Fruit fly (Drosophila melanogaster): ENCODE results near the gene CG43841.

The CG43841 gene

DNA sequence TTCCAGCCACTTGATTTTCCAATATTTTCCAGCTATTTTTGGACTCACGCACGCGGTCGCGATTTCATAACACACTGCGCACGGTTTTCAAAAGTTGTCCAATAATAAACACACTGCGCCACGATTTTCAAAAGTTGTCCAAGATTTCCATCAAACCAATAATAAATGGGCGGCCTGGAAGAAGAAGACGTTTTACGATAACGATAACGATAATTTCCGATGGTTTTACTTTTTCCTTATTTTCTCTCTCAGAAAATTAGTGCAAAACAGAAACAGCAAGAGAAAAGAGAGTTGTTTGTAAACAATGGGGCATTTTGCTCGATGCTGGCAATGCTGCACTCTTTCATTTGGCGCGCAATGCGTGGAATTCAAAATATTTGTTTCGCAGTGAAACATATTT is 29.5 kb upstream of the CG43841 start, which contains the start of gene Nt5b:
Gene Nt5b, minus strand, starts transcription at position 207 of the 400 bp plus-strand sequence.
- TF ChIP-seq net (GFP tag; optimal IDR thresholded peaks at IDR 0.05): no peak
- TF ChIP-seq fkh (GFP tag; optimal IDR thresholded peaks at IDR 0.05): peak; percentile 64
- no peak for TF ChIP-seq CG10631 (GFP tag; optimal IDR thresholded peaks at IDR 0.05)

- TF ChIP-seq dsx (GFP tag; optimal IDR thresholded peaks at IDR 0.05; ENCODE audit: poor library complexity, severe bottlenecking) (no peak), Hr39 (GFP tag; optimal IDR thresholded peaks at IDR 0.05) (no peak), CG11294 (GFP tag; IDR thresholded peaks at IDR 0.05) (no peak), CG8319 (GFP tag; optimal IDR thresholded peaks at IDR 0.05) (no peak)
Observed at dm6 chrX:18415115-18415514, 24.4 kb upstream of the CG43841 start, which contains the start of gene CG15056. CG15056 (plus strand) TSS chrX:18415415.

DNA sequence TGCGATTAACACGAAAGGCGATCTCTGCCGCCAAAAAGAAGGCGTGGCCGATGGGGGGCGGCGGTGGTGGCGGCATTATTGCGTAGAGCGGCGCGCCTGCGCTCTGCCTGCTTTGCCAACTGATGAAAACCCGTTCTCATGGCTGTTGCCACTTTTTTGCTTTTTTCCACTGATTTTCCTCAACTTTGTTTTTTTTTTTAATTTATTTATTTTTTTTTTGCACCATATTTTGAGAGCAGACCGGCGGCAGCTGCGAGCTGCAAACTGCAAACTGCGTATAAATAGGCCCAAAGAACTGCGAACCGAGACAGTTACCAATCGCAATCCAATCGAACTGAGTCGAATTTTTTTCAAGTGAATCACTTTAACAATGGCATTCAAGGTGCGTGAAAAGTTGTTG is 17.4 kb upstream of the CG43841 start, which contains the start of gene CG42323:
Gene CG42323, plus strand, starts transcription at position 302 of the 400 bp plus-strand sequence.
- TF ChIP-seq CG6163 (GFP tag; IDR thresholded peaks at IDR 0.05) (0 out of 3 replicates have a peak, but pooled peaks have one; percentile 22), CG6276 (GFP tag; optimal IDR thresholded peaks at IDR 0.05) (peak; percentile 42), CG8632 (GFP tag; optimal IDR thresholded peaks at IDR 0.05) (no peak), CG34406 (GFP tag; optimal IDR thresholded peaks at IDR 0.05) (no peak), eg (GFP tag; IDR thresholded peaks at IDR 0.05) (peak; percentile 77), CG15336 (GFP tag; IDR thresholded peaks at IDR 0.05) (peak; percentile 62), CG8119 (GFP tag; IDR thresholded peaks at IDR 0.05) (0 out of 3 replicates have a peak, but pooled peaks have one; percentile 43)

dm6 chrX:18437190-18437589 is 2.3 kb upstream of the CG43841 start, which contains the start of gene CG6290:
CG6290 (plus strand) TSS chrX:18437490.
- no peak for TF ChIP-seq svp (GFP tag)
- TF ChIP-seq CG3032 (tag; optimal IDR thresholded peaks at IDR 0.05): no peak
- no peak for TF ChIP-seq fd85E (GFP tag; optimal IDR thresholded peaks at IDR 0.05)
- no peak for TF ChIP-seq salr (GFP tag; optimal IDR thresholded peaks at IDR 0.05)
- no peak for TF ChIP-seq Met (GFP tag; optimal IDR thresholded peaks at IDR 0.05)
- TF ChIP-seq dac (GFP tag; optimal IDR thresholded peaks at IDR 0.05): no peak
- TF ChIP-seq CG1621 (tag; optimal IDR thresholded peaks at IDR 0.05): no peak
- no peak for TF ChIP-seq Sox14 (GFP tag; optimal IDR thresholded peaks at IDR 0.05)
- no peak for TF ChIP-seq Sox15 (GFP tag; optimal IDR thresholded peaks at IDR 0.05)
- TF ChIP-seq Ets96B (tag; optimal IDR thresholded peaks at IDR 0.05): no peak
- no peak for TF ChIP-seq CG10669 (GFP tag; optimal IDR thresholded peaks at IDR 0.05)
- TF ChIP-seq CG6792 (GFP tag; optimal IDR thresholded peaks at IDR 0.05): no peak
- TF ChIP-seq Blimp-1 (GFP tag; optimal IDR thresholded peaks at IDR 0.05): no peak
- TF ChIP-seq CG11902 (GFP tag; optimal IDR thresholded peaks at IDR 0.05): no peak
- TF ChIP-seq Ets21C (GFP tag; optimal IDR thresholded peaks at IDR 0.05): no peak
- TF ChIP-seq CG10631 (GFP tag; optimal IDR thresholded peaks at IDR 0.05): no peak
- no peak for TF ChIP-seq CG6163 (GFP tag; IDR thresholded peaks at IDR 0.05)
- TF ChIP-seq Hr4 (GFP tag; optimal IDR thresholded peaks at IDR 0.05): no peak
- TF ChIP-seq lz (GFP tag; optimal IDR thresholded peaks at IDR 0.05): no peak

DNA sequence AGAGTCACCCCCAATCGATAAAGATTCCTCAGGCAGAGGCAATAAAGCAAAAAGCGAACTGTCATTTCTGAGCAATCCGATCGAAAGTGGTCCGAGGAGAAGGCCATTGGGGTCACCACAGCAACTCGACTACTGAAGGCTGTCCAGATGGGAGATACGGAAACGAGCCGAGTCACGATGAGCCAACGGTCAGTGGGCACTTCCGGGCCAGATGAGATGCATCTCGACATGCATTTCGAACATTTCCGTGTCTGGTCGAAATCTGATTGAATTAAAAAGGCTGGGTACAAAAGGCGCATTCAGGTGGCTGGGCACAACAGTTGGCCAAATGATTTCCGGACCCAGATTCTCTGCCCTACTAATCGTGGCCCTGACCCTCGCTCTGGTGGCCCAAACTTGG is 899 bp upstream of the CG43841 start, which contains the start of gene CG32551:
Gene CG32551, plus strand, starts transcription at position 301 of the 400 bp plus-strand sequence.
- TF ChIP-seq svp (GFP tag) (peak; percentile 18), dsx (GFP tag; optimal IDR thresholded peaks at IDR 0.05; ENCODE audit: poor library complexity, severe bottlenecking) (no peak)

DNA sequence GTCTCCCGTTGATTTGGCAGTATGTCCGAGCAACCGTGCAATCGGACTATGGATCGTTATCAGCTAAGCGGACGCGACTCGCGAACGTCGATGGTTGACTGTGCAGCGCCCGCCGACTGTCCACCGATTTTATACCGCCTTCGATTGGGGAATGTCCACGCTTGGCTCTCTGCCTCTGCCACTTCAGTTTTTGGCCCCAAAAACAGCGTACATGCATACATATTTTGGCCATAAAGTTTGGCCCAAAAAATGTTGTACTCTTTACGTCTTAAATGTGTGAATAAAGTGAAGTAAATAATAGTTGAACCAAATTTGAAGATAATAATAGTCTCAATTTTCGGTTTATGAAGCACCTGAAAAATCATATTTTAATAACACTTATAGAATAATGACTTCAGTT is 1.0 kb downstream of the CG43841 start, which contains the start of gene CG32548:
Gene CG32548, minus strand, starts transcription at position 101 of the 400 bp plus-strand sequence.
- TF ChIP-seq CG6792 (GFP tag; optimal IDR thresholded peaks at IDR 0.05) (no peak), CG11902 (GFP tag; optimal IDR thresholded peaks at IDR 0.05) (no peak), Eip75B (GFP tag; optimal IDR thresholded peaks at IDR 0.05) (no peak), Ets21C (GFP tag; optimal IDR thresholded peaks at IDR 0.05) (no peak), svp (GFP tag) (no peak), CG34406 (GFP tag; optimal IDR thresholded peaks at IDR 0.05) (no peak), CG8319 (GFP tag; optimal IDR thresholded peaks at IDR 0.05) (no peak), CG3919 (GFP tag; optimal IDR thresholded peaks at IDR 0.05) (no peak), dsx (GFP tag; optimal IDR thresholded peaks at IDR 0.05; ENCODE audit: poor library complexity, severe bottlenecking) (no peak), Lpt (GFP tag; optimal IDR thresholded peaks at IDR 0.05) (no peak), CG6163 (GFP tag; IDR thresholded peaks at IDR 0.05) (no peak), Smox (GFP tag; optimal IDR thresholded peaks at IDR 0.05) (no peak), fd59A (GFP tag; optimal IDR thresholded peaks at IDR 0.05) (no peak), CG8632 (GFP tag; optimal IDR thresholded peaks at IDR 0.05) (no peak), Blimp-1 (GFP tag; optimal IDR thresholded peaks at IDR 0.05) (no peak)

All from whole organism, prepupa.